Fruit fly (Drosophila melanogaster) whole organism, pupa: Measurements from ENCODE around the gene CG18641.

Source experiments
- CG10348 ChIP-seq: fragments of 200-800 bp; sonication (Bioruptor generic); IDR thresholded peaks from 2 replicates; pipeline ENCODE4 v1.3.6; 2022; ENCODE audit warnings: missing biosample characterization, missing genetic modification characterization
- CG12605 ChIP-seq: fragments of 200-800 bp; sonication (Bioruptor generic); IDR thresholded peaks from 2 replicates; pipeline ENCODE4 v1.3.6; 2022; ENCODE audit warnings: missing biosample characterization, missing genetic modification characterization
- CG13204 ChIP-seq: fragments of 200-800 bp; sonication (Bioruptor generic); optimal IDR thresholded peaks from 2 replicates; lab custom pipeline; 2018; ENCODE audit warnings: missing biosample characterization, mild to moderate bottlenecking, missing genetic modification characterization, moderate library complexity
- CG14655 ChIP-seq: fragments of 200-800 bp; sonication (Bioruptor generic); optimal IDR thresholded peaks from 3 replicates; lab custom pipeline; 2017; ENCODE audit warnings: mild to moderate bottlenecking, missing biosample characterization, missing genetic modification reagents, missing genetic modification characterization
- CG15710 ChIP-seq: fragments of 200-800 bp; sonication (Bioruptor generic); optimal IDR thresholded peaks from 2 replicates; lab custom pipeline; 2018; ENCODE audit warnings: missing biosample characterization, mild to moderate bottlenecking, missing genetic modification characterization, moderate library complexity
- CG17806 ChIP-seq: fragments of 200-800 bp; sonication (Bioruptor generic); optimal IDR thresholded peaks from 2 replicates; lab custom pipeline; 2018; ENCODE audit warnings: missing biosample characterization, mild to moderate bottlenecking, missing genetic modification characterization, moderate library complexity
- CG32121 ChIP-seq: fragments of 200-800 bp; sonication (Bioruptor generic); IDR thresholded peaks from 2 replicates; pipeline ENCODE4 v1.3.6; 2022; ENCODE audit warnings: missing biosample characterization, missing genetic modification characterization
- CG34367 ChIP-seq: fragments of 200-800 bp; sonication (Bioruptor generic); optimal IDR thresholded peaks from 2 replicates; lab custom pipeline; 2018; ENCODE audit warnings: missing biosample characterization, mild to moderate bottlenecking, missing genetic modification characterization
- CG4496 ChIP-seq: fragments of 200-800 bp; sonication (Bioruptor generic); IDR thresholded peaks from 3 replicates; pipeline ENCODE4 v1.3.6; 2022; ENCODE audit warnings: missing biosample characterization, missing genetic modification characterization
- CG8159 ChIP-seq: fragments of 200-800 bp; sonication (Bioruptor generic); optimal IDR thresholded peaks from 3 replicates; lab custom pipeline; 2018; ENCODE audit warnings: missing biosample characterization, mild to moderate bottlenecking, missing genetic modification characterization, moderate library complexity
- CG8301 ChIP-seq: fragments of 200-800 bp; sonication (Bioruptor generic); optimal IDR thresholded peaks from 2 replicates; lab custom pipeline; 2018; ENCODE audit warnings: missing biosample characterization, mild to moderate bottlenecking, missing genetic modification characterization
- CG9948 ChIP-seq: fragments of 200-800 bp; sonication (Bioruptor generic); optimal IDR thresholded peaks from 2 replicates; lab custom pipeline; 2018; ENCODE audit warnings: missing biosample characterization, mild to moderate bottlenecking, missing genetic modification characterization, moderate library complexity
- D1 ChIP-seq: fragments of 200-800 bp; sonication (Bioruptor generic); optimal IDR thresholded peaks from 2 replicates; lab custom pipeline; 2018; ENCODE audit warnings: missing biosample characterization, mild to moderate bottlenecking, missing genetic modification characterization, moderate library complexity
- EcR ChIP-seq: fragments of 200-800 bp; sonication (Bioruptor generic); optimal IDR thresholded peaks from 3 replicates; lab custom pipeline; 2019; ENCODE audit warnings: missing biosample characterization, missing genetic modification characterization, mild to moderate bottlenecking, moderate library complexity, missing genetic modification reagents
- Ets98B ChIP-seq: fragments of 200-800 bp; sonication (Bioruptor generic); IDR thresholded peaks from 2 replicates; pipeline ENCODE4 v1.3.6; 2022; ENCODE audit warnings: missing biosample characterization, missing genetic modification characterization
- Pif1A ChIP-seq: fragments of 200-800 bp; sonication (Bioruptor generic); optimal IDR thresholded peaks from 3 replicates; lab custom pipeline; 2016; ENCODE audit warnings: missing biosample characterization, missing genetic modification characterization
- Pif1B ChIP-seq: fragments of 200-800 bp; sonication (Bioruptor generic); optimal IDR thresholded peaks from 3 replicates; lab custom pipeline; 2016; ENCODE audit warnings: missing biosample characterization, missing genetic modification characterization
- Snoo ChIP-seq: fragments of 200-800 bp; sonication (Bioruptor generic); optimal IDR thresholded peaks from 3 replicates; lab custom pipeline; 2017; ENCODE audit warnings: missing biosample characterization, mild to moderate bottlenecking, missing genetic modification characterization, inconsistent platforms
- fd96Ca ChIP-seq: fragments of 200-800 bp; sonication (Bioruptor generic); IDR thresholded peaks from 3 replicates; pipeline ENCODE4 v1.3.6; 2022; ENCODE audit warnings: missing biosample characterization, missing genetic modification characterization
- gl ChIP-seq: fragments of 200-800 bp; sonication (Bioruptor generic); optimal IDR thresholded peaks from 2 replicates; lab custom pipeline; 2018; ENCODE audit warnings: missing biosample characterization, mild to moderate bottlenecking, missing genetic modification characterization
- rn ChIP-seq: fragments of 200-800 bp; sonication (Bioruptor generic); IDR thresholded peaks from 2 replicates; pipeline ENCODE4 v1.3.6; 2022; ENCODE audit warnings: missing biosample characterization, missing genetic modification characterization

The CG18641 gene

DNA sequence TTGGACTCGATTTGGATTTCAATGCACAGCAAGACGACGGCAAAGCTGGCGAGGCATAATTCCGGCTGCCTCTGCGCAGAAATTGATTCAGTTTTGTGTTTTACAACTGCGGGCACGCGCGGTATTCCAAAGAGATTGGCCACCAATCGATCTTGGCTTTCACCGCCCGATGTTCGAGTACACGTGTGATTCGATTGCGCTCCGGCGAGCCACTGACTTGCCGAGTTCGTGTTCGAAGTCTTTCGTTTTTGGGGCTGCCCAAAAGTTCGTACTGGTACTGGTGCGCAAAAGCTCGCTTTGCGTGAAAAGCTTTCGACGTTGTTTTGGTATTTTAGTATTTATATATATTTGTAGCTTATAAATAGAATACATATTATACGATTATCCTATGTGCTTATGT, at the start of gene CG18641:
TSS of gene CG18641 (minus strand) at position 214 of the 400 bp plus-strand sequence.
- TF ChIP-seq Ets98B (GFP tag; lab: Robert Waterston, UW) (no peak; the same call in 1 of the 2 replicates), CG10348 (GFP tag; lab: Robert Waterston, UW) (no peak), CG34367 (no peak), fd96Ca (no peak), CG8301 (tag; lab: Kevin White, UChicago) (no peak), CG9948 (tag; lab: Kevin White, UChicago) (no peak), CG4496 (GFP tag; lab: Robert Waterston, UW) (no peak), rn (GFP tag; lab: Robert Waterston, UW) (no peak), CG13204 (GFP tag; lab: Kevin White, UChicago) (no peak), CG17806 (tag; lab: Kevin White, UChicago) (no peak), CG14655 (GFP tag; lab: Kevin White, UChicago) (no peak), Snoo (no peak), CG32121 (GFP tag; lab: Robert Waterston, UW) (no peak; the same call in 1 of the 2 replicates), CG12605 (GFP tag; lab: Robert Waterston, UW) (no peak), CG8159 (no peak), D1 (no peak), CG15710 (no peak), gl (no peak), Pif1B (GFP tag; lab: Kevin White, UChicago) (no peak)

DNA sequence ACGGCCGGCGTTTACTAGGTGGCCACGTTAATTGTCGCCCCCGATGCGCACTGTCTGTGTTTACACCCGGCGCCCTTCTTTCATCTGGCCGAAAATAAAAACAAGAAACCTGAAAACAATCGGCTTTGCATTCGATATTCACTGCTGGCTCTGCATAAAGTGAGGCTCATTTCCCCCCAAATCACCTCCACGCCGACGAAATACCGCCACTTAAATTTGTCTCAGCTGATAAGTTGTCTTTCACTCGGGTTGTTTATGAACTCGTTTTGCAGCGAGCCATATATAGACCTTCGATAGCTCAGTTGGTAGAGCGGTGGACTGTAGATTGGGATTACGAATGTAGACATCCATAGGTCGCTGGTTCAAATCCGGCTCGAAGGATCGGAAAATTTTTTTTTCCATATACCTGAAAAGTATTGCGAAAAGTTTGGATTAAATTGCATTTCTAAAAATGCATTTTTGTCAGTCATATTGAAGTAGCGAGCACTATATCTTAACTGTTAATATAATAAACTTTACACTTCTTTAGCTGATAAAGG, 47.3 kb upstream of the CG18641 start:
- no peak for TF ChIP-seq Pif1A
- TF ChIP-seq Ets98B (GFP tag; lab: Robert Waterston, UW), result no peak
- no peak for TF ChIP-seq Pif1B (GFP tag; lab: Kevin White, UChicago)
- no peak for TF ChIP-seq rn (GFP tag; lab: Robert Waterston, UW)
- no peak for TF ChIP-seq CG8301 (tag; lab: Kevin White, UChicago)
- no peak for TF ChIP-seq EcR (GFP tag; lab: Kevin White, UChicago)
- no peak for TF ChIP-seq CG12605 (GFP tag; lab: Robert Waterston, UW)
- TF ChIP-seq CG9948 (tag; lab: Kevin White, UChicago), result no peak
- no peak for TF ChIP-seq CG10348 (GFP tag; lab: Robert Waterston, UW)
- TF ChIP-seq fd96Ca, result no peak
- no peak for TF ChIP-seq gl
- TF ChIP-seq CG4496 (GFP tag; lab: Robert Waterston, UW), result no peak
- TF ChIP-seq CG17806 (tag; lab: Kevin White, UChicago), result no peak
- no peak for TF ChIP-seq CG32121 (GFP tag; lab: Robert Waterston, UW)
- TF ChIP-seq CG15710, result no peak
- TF ChIP-seq CG8159, result no peak
- no peak for TF ChIP-seq CG13204 (GFP tag; lab: Kevin White, UChicago)
- TF ChIP-seq Snoo, result no peak

dm6 chr2L:2461322-2461999, 46.3 kb upstream of the CG18641 start:
- TF ChIP-seq CG9948 (tag; lab: Kevin White, UChicago) (no peak), CG13204 (GFP tag; lab: Kevin White, UChicago) (no peak), CG34367 (no peak), rn (GFP tag; lab: Robert Waterston, UW) (no peak), Pif1A (no peak)

DNA sequence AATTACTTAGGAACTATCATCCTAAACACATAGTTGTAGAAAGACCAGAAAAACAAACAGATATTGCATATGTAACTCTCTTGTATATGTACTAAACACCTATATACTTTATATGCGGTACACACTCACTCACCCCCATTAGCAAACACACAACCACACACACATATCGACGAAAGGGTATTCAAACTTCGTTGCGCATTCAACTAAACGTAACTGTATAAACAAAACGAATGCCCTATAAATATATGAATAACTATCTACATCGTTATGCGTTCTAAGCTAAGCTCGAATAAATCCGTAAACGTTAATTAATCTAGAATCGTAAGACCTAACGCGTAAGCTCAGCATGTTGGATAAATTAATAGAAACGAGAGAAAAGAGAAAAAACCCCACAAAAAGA, 44.1 kb upstream of the CG18641 start:
- TF ChIP-seq Ets98B (GFP tag; lab: Robert Waterston, UW) (no peak), CG9948 (tag; lab: Kevin White, UChicago) (no peak), D1 (no peak), fd96Ca (no peak), EcR (GFP tag; lab: Kevin White, UChicago) (no peak), CG10348 (GFP tag; lab: Robert Waterston, UW) (no peak), Pif1B (GFP tag; lab: Kevin White, UChicago) (no peak), rn (GFP tag; lab: Robert Waterston, UW) (no peak)

- TF ChIP-seq gl (no peak), CG32121 (GFP tag; lab: Robert Waterston, UW) (no peak), CG17806 (tag; lab: Kevin White, UChicago) (no peak), Pif1B (GFP tag; lab: Kevin White, UChicago) (no peak), rn (GFP tag; lab: Robert Waterston, UW) (no peak), CG34367 (no peak), Pif1A (no peak), CG10348 (GFP tag; lab: Robert Waterston, UW) (no peak), CG8301 (tag; lab: Kevin White, UChicago) (no peak), CG15710 (no peak), fd96Ca (no peak), D1 (no peak), Snoo (no peak)
Observed at dm6 chr2L:2456516-2457392, 41.6 kb upstream of the CG18641 start.

dm6 chr2L:2454644-2455043, 39.5 kb upstream of the CG18641 start:
- TF ChIP-seq CG4496 (GFP tag; lab: Robert Waterston, UW) (peak; percentile 28; the same call in 1 of the 3 replicates), Snoo (no peak), EcR (GFP tag; lab: Kevin White, UChicago) (peak; percentile 9), CG13204 (GFP tag; lab: Kevin White, UChicago) (peak; percentile 94), CG15710 (no peak)
